Fruit fly (Drosophila melanogaster) whole organism, prepupa: Measurements from ENCODE around the gene CG13901.

Experiments
- Blimp-1 ChIP-seq: fragments of 200-800 bp; sonication (Bioruptor generic); optimal IDR thresholded peaks from 3 replicates; lab custom pipeline; 2017; ENCODE audit warnings: missing biosample characterization, missing genetic modification characterization, mild to moderate bottlenecking, moderate library complexity, missing genetic modification reagents
- CG10631 ChIP-seq: fragments of 200-800 bp; sonication (Bioruptor generic); optimal IDR thresholded peaks from 2 replicates; lab custom pipeline; 2016; ENCODE audit warnings: missing biosample characterization, missing genetic modification characterization
- CG11762 ChIP-seq: fragments of 200-800 bp; sonication (Bioruptor generic); optimal IDR thresholded peaks from 3 replicates; lab custom pipeline; 2016; ENCODE audit warnings: missing biosample characterization, missing genetic modification characterization; ENCODE audit not compliant: insufficient read depth
- CG11902 ChIP-seq: fragments of 200-800 bp; sonication (Bioruptor generic); optimal IDR thresholded peaks from 3 replicates; lab custom pipeline; 2016; ENCODE audit warnings: missing biosample characterization, missing genetic modification characterization
- CG15336 ChIP-seq: fragments of 200-800 bp; sonication (Bioruptor generic); IDR thresholded peaks from 2 replicates; pipeline ENCODE4 v1.3.6; 2022; ENCODE audit warnings: missing biosample characterization, missing genetic modification characterization
- CG1621 ChIP-seq: fragments of 200-800 bp; sonication (Bioruptor generic); optimal IDR thresholded peaks from 3 replicates; lab custom pipeline; 2018; ENCODE audit warnings: missing biosample characterization, mild to moderate bottlenecking, missing genetic modification characterization
- CG3032 ChIP-seq: fragments of 200-800 bp; optimal IDR thresholded peaks from 2 replicates; lab custom pipeline; 2019; ENCODE audit warnings: missing biosample characterization, mild to moderate bottlenecking, missing genetic modification characterization, moderate library complexity
- CG31627 ChIP-seq: fragments of 200-800 bp; sonication (Bioruptor generic); optimal IDR thresholded peaks from 3 replicates; lab custom pipeline; 2016; ENCODE audit warnings: missing biosample characterization, missing genetic modification characterization
- CG32006 ChIP-seq: fragments of 200-800 bp; sonication (Bioruptor generic); optimal IDR thresholded peaks from 3 replicates; lab custom pipeline; 2017; ENCODE audit warnings: missing biosample characterization, mild to moderate bottlenecking, missing genetic modification characterization
- CG34406 ChIP-seq: fragments of 200-800 bp; sonication (Bioruptor generic); optimal IDR thresholded peaks from 3 replicates; lab custom pipeline; 2016; ENCODE audit warnings: missing biosample characterization, missing genetic modification characterization
- CG3919 ChIP-seq: fragments of 200-800 bp; sonication (Bioruptor generic); optimal IDR thresholded peaks from 3 replicates; lab custom pipeline; 2016; ENCODE audit warnings: missing biosample characterization, missing genetic modification characterization
- CG4318 ChIP-seq: fragments of 200-800 bp; sonication (Bioruptor generic); optimal IDR thresholded peaks from 3 replicates; lab custom pipeline; 2017; ENCODE audit warnings: missing biosample characterization, mild to moderate bottlenecking, missing genetic modification characterization
- CG6163 ChIP-seq: fragments of 200-800 bp; sonication (Bioruptor generic); IDR thresholded peaks from 3 replicates; pipeline ENCODE4 v1.3.6; 2022; ENCODE audit warnings: missing biosample characterization, missing genetic modification characterization
- CG6808 ChIP-seq: fragments of 200-800 bp; sonication (Bioruptor generic); optimal IDR thresholded peaks from 3 replicates; lab custom pipeline; 2017; ENCODE audit warnings: missing biosample characterization, missing genetic modification characterization, mild to moderate bottlenecking, moderate library complexity, missing genetic modification reagents
- CG6854 ChIP-seq: fragments of 200-800 bp; sonication (Bioruptor generic); optimal IDR thresholded peaks from 2 replicates; lab custom pipeline; 2017; ENCODE audit warnings: missing biosample characterization, mild to moderate bottlenecking, missing genetic modification characterization
- CG7368 ChIP-seq: fragments of 200-800 bp; sonication (Bioruptor generic); optimal IDR thresholded peaks from 3 replicates; lab custom pipeline; 2016; ENCODE audit warnings: missing biosample characterization, missing genetic modification characterization
- CG8119 ChIP-seq: fragments of 200-800 bp; sonication (Bioruptor generic); IDR thresholded peaks from 3 replicates; pipeline ENCODE4 v1.3.6; 2022; ENCODE audit warnings: missing biosample characterization, missing genetic modification characterization
- CG8319 ChIP-seq: fragments of 200-800 bp; sonication (Bioruptor generic); optimal IDR thresholded peaks from 3 replicates; lab custom pipeline; 2016; ENCODE audit warnings: missing biosample characterization, missing genetic modification characterization
- CG8632 ChIP-seq: fragments of 200-800 bp; sonication (Bioruptor generic); optimal IDR thresholded peaks from 3 replicates; lab custom pipeline; 2016; ENCODE audit warnings: missing biosample characterization, missing genetic modification characterization
- CG9139 ChIP-seq: fragments of 200-800 bp; sonication (Bioruptor generic); optimal IDR thresholded peaks from 3 replicates; lab custom pipeline; 2017; ENCODE audit warnings: missing biosample characterization, mild to moderate bottlenecking, missing genetic modification characterization
- Eip75B ChIP-seq: fragments of 200-800 bp; sonication (Bioruptor generic); optimal IDR thresholded peaks from 3 replicates; lab custom pipeline; 2016; ENCODE audit warnings: missing biosample characterization, missing genetic modification characterization
- Eip78C ChIP-seq: fragments of 200-800 bp; sonication (Bioruptor generic); peaks from one replicate; lab custom pipeline; 2016; ENCODE audit warnings: missing biosample characterization, missing genetic modification characterization
- Eip93F ChIP-seq: fragments of 200-800 bp; sonication (Bioruptor generic); optimal IDR thresholded peaks from 2 replicates; lab custom pipeline; 2016; ENCODE audit warnings: missing biosample characterization, mild to moderate bottlenecking, missing genetic modification characterization
- Ets21C ChIP-seq: fragments of 200-800 bp; sonication (Bioruptor generic); optimal IDR thresholded peaks from 3 replicates; lab custom pipeline; 2016; ENCODE audit warnings: missing biosample characterization, missing genetic modification characterization
- Ets96B ChIP-seq: fragments of 200-800 bp; optimal IDR thresholded peaks from 2 replicates; lab custom pipeline; 2019; ENCODE audit warnings: missing biosample characterization, mild to moderate bottlenecking, missing genetic modification characterization, moderate library complexity
- Hr38 ChIP-seq: sonication (Bioruptor generic); optimal IDR thresholded peaks from 2 replicates; lab custom pipeline; 2016; ENCODE audit warnings: missing biosample characterization, missing genetic modification characterization
- Hr39 ChIP-seq: fragments of 200-800 bp; sonication (Bioruptor generic); optimal IDR thresholded peaks from 2 replicates; lab custom pipeline; 2016; ENCODE audit warnings: missing biosample characterization, missing genetic modification characterization
- Hr4 ChIP-seq: fragments of 200-800 bp; sonication (Bioruptor generic); optimal IDR thresholded peaks from 3 replicates; lab custom pipeline; 2016; ENCODE audit warnings: missing biosample characterization, missing genetic modification characterization
- Met ChIP-seq: fragments of 200-800 bp; sonication (Bioruptor generic); optimal IDR thresholded peaks from 3 replicates; lab custom pipeline; 2016; ENCODE audit warnings: missing biosample characterization, missing genetic modification characterization
- OdsH ChIP-seq: fragments of 200-800 bp; sonication (Bioruptor generic); optimal IDR thresholded peaks from 3 replicates; lab custom pipeline; 2016; ENCODE audit warnings: missing biosample characterization, missing genetic modification characterization
- Smox ChIP-seq: fragments of 200-800 bp; sonication (Bioruptor generic); optimal IDR thresholded peaks from 3 replicates; lab custom pipeline; 2016; ENCODE audit warnings: missing biosample characterization, missing genetic modification characterization
- Sox102F ChIP-seq: fragments of 200-800 bp; sonication (Bioruptor generic); optimal IDR thresholded peaks from 2 replicates; lab custom pipeline; 2016; ENCODE audit warnings: missing biosample characterization, mild to moderate bottlenecking, missing genetic modification characterization
- Sox14 ChIP-seq: fragments of 200-800 bp; sonication (Bioruptor generic); optimal IDR thresholded peaks from 3 replicates; lab custom pipeline; 2016; ENCODE audit warnings: missing biosample characterization, missing genetic modification characterization
- achi ChIP-seq: fragments of 200-800 bp; sonication (Bioruptor generic); optimal IDR thresholded peaks from 3 replicates; lab custom pipeline; 2016; ENCODE audit warnings: missing biosample characterization, missing genetic modification characterization
- acj6 ChIP-seq: fragments of 200-800 bp; sonication (Bioruptor generic); optimal IDR thresholded peaks from 3 replicates; lab custom pipeline; 2016; ENCODE audit warnings: missing biosample characterization, missing genetic modification characterization
- dsx ChIP-seq: fragments of 200-800 bp; optimal IDR thresholded peaks from 3 replicates; lab custom pipeline; 2019; ENCODE audit warnings: missing biosample characterization, mild to moderate bottlenecking, missing genetic modification characterization, moderate library complexity; ENCODE audit not compliant: poor library complexity, severe bottlenecking
- eg ChIP-seq: fragments of 200-800 bp; sonication (Bioruptor generic); IDR thresholded peaks from 3 replicates; pipeline ENCODE4 v1.3.6; 2022; ENCODE audit warnings: missing biosample characterization, missing genetic modification characterization
- fd59A ChIP-seq: fragments of 200-800 bp; sonication (Bioruptor generic); optimal IDR thresholded peaks from 2 replicates; lab custom pipeline; 2017; ENCODE audit warnings: missing biosample characterization, mild to moderate bottlenecking, missing genetic modification characterization, missing genetic modification reagents
- fd85E ChIP-seq: fragments of 200-800 bp; sonication (Bioruptor generic); optimal IDR thresholded peaks from 3 replicates; lab custom pipeline; 2016; ENCODE audit warnings: missing biosample characterization, missing genetic modification characterization
- fkh ChIP-seq: fragments of 200-800 bp; sonication (Bioruptor generic); optimal IDR thresholded peaks from 3 replicates; lab custom pipeline; 2017; ENCODE audit warnings: missing biosample characterization, mild to moderate bottlenecking, missing genetic modification characterization, moderate library complexity
- net ChIP-seq: fragments of 200-800 bp; sonication (Bioruptor generic); optimal IDR thresholded peaks from 3 replicates; lab custom pipeline; 2016; ENCODE audit warnings: missing biosample characterization, missing genetic modification characterization
- pdm3 ChIP-seq: fragments of 200-800 bp; sonication (Bioruptor generic); optimal IDR thresholded peaks from 3 replicates; lab custom pipeline; 2016; ENCODE audit warnings: missing biosample characterization, missing genetic modification characterization
- spab ChIP-seq: fragments of 200-800 bp; sonication (Bioruptor generic); optimal IDR thresholded peaks from 2 replicates; lab custom pipeline; 2017; ENCODE audit warnings: missing biosample characterization, mild to moderate bottlenecking, missing genetic modification characterization, missing genetic modification reagents
- ss ChIP-seq, 2 experiments: fragments of 200-800 bp; sonication (Bioruptor generic); optimal IDR thresholded peaks; 2 replicates in 1 of 2; 3 replicates in 1 of 2; lab custom pipeline; 2017 to 2018; ENCODE audit warnings: mild to moderate bottlenecking in 2 of 2, missing biosample characterization in 2 of 2, missing genetic modification characterization in 2 of 2, moderate library complexity in 1 of 2
- svp ChIP-seq: fragments of 200-800 bp; sonication (Bioruptor generic); peaks from one replicate; lab custom pipeline; 2016; ENCODE audit warnings: missing biosample characterization, missing genetic modification characterization
- topi ChIP-seq: fragments of 200-800 bp; sonication (Bioruptor generic); optimal IDR thresholded peaks from 3 replicates; lab custom pipeline; 2016; ENCODE audit warnings: missing biosample characterization, missing genetic modification characterization
- vri ChIP-seq: fragments of 200-800 bp; sonication (Bioruptor generic); optimal IDR thresholded peaks from 3 replicates; lab custom pipeline; 2016; ENCODE audit warnings: missing biosample characterization, mild to moderate bottlenecking, missing genetic modification characterization

CG13901 gene

dm6 chr3L:821951-822350 lies 15.7 kb downstream of the CG13901 start (continued):
- TF ChIP-seq CG34406, result peak; percentile 81
- peak; percentile 83 for TF ChIP-seq CG7368
- no peak for TF ChIP-seq Hr38 (GFP tag; lab: Kevin White, UChicago)
- peak in 1 of 2 experiments; percentile 70 for TF ChIP-seq ss (GFP tag; optimal IDR thresholded peaks at IDR 0.05; lab: Kevin White, UChicago)
- TF ChIP-seq CG6808 (GFP tag; lab: Kevin White, UChicago), result peak; percentile 80
- peak; percentile 56 for TF ChIP-seq CG1621 (tag; lab: Kevin White, UChicago)
- TF ChIP-seq CG11762 (GFP tag; lab: Kevin White, UChicago), result peak; percentile 74
- peak; percentile 86 for TF ChIP-seq spab (GFP tag; lab: Kevin White, UChicago)
- peak; percentile 72 for TF ChIP-seq dsx (GFP tag; lab: Kevin White, UChicago)
- peak; percentile 92 for TF ChIP-seq CG6163 (GFP tag; lab: Robert Waterston, UW)
- TF ChIP-seq Ets96B (tag; lab: Kevin White, UChicago), result peak; percentile 89
- TF ChIP-seq fkh (GFP tag; lab: Kevin White, UChicago), result no peak
- TF ChIP-seq CG8319 (GFP tag; lab: Kevin White, UChicago), result peak; percentile 72
- peak; percentile 69 for TF ChIP-seq CG6854
- TF ChIP-seq CG9139 (GFP tag; lab: Kevin White, UChicago), result peak; percentile 70
- peak; percentile 61 for TF ChIP-seq Smox (GFP tag; lab: Kevin White, UChicago)
- peak; percentile 86 for TF ChIP-seq svp (GFP tag; lab: Kevin White, UChicago)
- TF ChIP-seq pdm3 (GFP tag; lab: Kevin White, UChicago), result peak; percentile 78
- peak; percentile 76; the same call in 1 of the 3 replicates for TF ChIP-seq eg (GFP tag; lab: Robert Waterston, UW)
- TF ChIP-seq CG31627 (GFP tag; lab: Kevin White, UChicago), result peak; percentile 51
- peak; percentile 80 for TF ChIP-seq net (GFP tag; lab: Kevin White, UChicago)

- peak; percentile 22 for TF ChIP-seq pdm3 (GFP tag; lab: Kevin White, UChicago)
- peak; percentile 60; the same call in 1 of the 3 replicates for TF ChIP-seq CG6163 (GFP tag; lab: Robert Waterston, UW)
- TF ChIP-seq CG34406, result peak; percentile 47
- peak; percentile 20 for TF ChIP-seq Sox14 (GFP tag; lab: Kevin White, UChicago)
- TF ChIP-seq svp (GFP tag; lab: Kevin White, UChicago), result peak; percentile 82
- no peak for TF ChIP-seq Blimp-1
- TF ChIP-seq CG10631 (GFP tag; lab: Kevin White, UChicago), result peak; percentile 29
- TF ChIP-seq acj6 (GFP tag; lab: Kevin White, UChicago), result peak; percentile 55
- TF ChIP-seq Eip75B (GFP tag; lab: Kevin White, UChicago), result peak; percentile 33
- TF ChIP-seq CG11762 (GFP tag; lab: Kevin White, UChicago), result no peak
- peak; percentile 34; the same call in 2 of the 3 replicates for TF ChIP-seq CG8119 (GFP tag; lab: Robert Waterston, UW)
- peak; percentile 8 for TF ChIP-seq CG3919 (GFP tag; lab: Kevin White, UChicago)
- peak; percentile 53 for TF ChIP-seq Eip78C (GFP tag; lab: Kevin White, UChicago)
- peak; percentile 17 for TF ChIP-seq Met (GFP tag; lab: Kevin White, UChicago)
- TF ChIP-seq CG32006, result peak; percentile 13
- no peak for TF ChIP-seq Eip93F (GFP tag; lab: Kevin White, UChicago)
- TF ChIP-seq OdsH (GFP tag; lab: Kevin White, UChicago), result peak; percentile 52
- TF ChIP-seq CG8319 (GFP tag; lab: Kevin White, UChicago), result peak; percentile 17
- no peak for TF ChIP-seq topi (GFP tag; lab: Kevin White, UChicago)
- peak; percentile 2 for TF ChIP-seq achi (GFP tag; lab: Kevin White, UChicago)
- peak; percentile 21 for TF ChIP-seq Hr39 (GFP tag; lab: Kevin White, UChicago)
- TF ChIP-seq CG15336 (GFP tag; lab: Robert Waterston, UW), result 0 out of 2 replicates have a peak, but pooled peaks have one; percentile 42
- TF ChIP-seq CG11902, result peak; percentile 19
- TF ChIP-seq CG4318 (GFP tag; lab: Kevin White, UChicago), result no peak
- peak; percentile 9 for TF ChIP-seq vri (GFP tag; lab: Kevin White, UChicago)
- peak; percentile 47 for TF ChIP-seq net (GFP tag; lab: Kevin White, UChicago)
- TF ChIP-seq CG1621 (tag; lab: Kevin White, UChicago), result no peak
- no peak for TF ChIP-seq fd59A (GFP tag; lab: Kevin White, UChicago)
- peak; percentile 1 for TF ChIP-seq Smox (GFP tag; lab: Kevin White, UChicago)
- peak; percentile 16 for TF ChIP-seq Sox102F (GFP tag; lab: Kevin White, UChicago)
- peak; percentile 44 for TF ChIP-seq Hr4 (GFP tag; lab: Kevin White, UChicago)
- TF ChIP-seq fd85E (GFP tag; lab: Kevin White, UChicago), result no peak
- TF ChIP-seq CG8632 (GFP tag; lab: Kevin White, UChicago), result peak; percentile 28
- no peak for TF ChIP-seq Ets21C (GFP tag; lab: Kevin White, UChicago)
- peak; percentile 3 for TF ChIP-seq CG3032 (tag; lab: Kevin White, UChicago)
- peak; percentile 29 for TF ChIP-seq CG31627 (GFP tag; lab: Kevin White, UChicago)
Measured at dm6 chr3L:820975-821598, 16.5 kb downstream of the CG13901 start.
